Worm (Caenorhabditis elegans) whole organism, mixed stage, embryonic: Measurements from ENCODE around the gene K07F5.6.

Source experiments
- blmp-1 ChIP-seq: fragments of 150-350 bp; optimal IDR thresholded peaks from 2 replicates; lab custom pipeline; 2014; ENCODE audit warnings: missing biosample characterization, missing genetic modification characterization
- ztf-11 ChIP-seq: fragments of 150-350 bp; optimal IDR thresholded peaks from 2 replicates; lab custom pipeline; 2014; ENCODE audit warnings: missing biosample characterization, missing genetic modification characterization

DNA sequence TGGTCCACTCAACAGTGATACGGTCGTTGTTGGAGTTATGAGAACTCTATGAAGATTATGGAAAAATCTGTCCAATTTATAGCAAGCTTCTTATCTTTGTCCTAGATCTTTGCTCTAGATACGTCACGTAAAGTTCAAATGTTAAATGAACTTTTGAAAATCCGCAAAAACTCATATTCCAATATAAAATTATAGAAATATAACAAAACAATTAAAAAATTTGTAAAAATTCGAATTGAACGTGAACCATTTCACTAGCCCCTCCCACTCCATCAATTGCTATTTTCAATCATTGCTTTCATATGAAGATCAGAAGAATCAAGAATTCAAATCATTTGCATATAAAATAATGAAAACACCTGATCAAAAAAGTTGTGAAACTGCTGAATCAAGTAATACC is 13.9 kb downstream of the K07F5.6 start, which contains the start of gene kin-21:
- no peak for TF ChIP-seq blmp-1 (tag; lab: Kevin White, UChicago)
- no peak for TF ChIP-seq ztf-11 (tag; lab: Kevin White, UChicago)
